Worm (Caenorhabditis elegans) whole organism, L1 larva: ENCODE measurements around the gene npl-10.

ENCODE experiments used
- C34B4.2 ChIP-seq: sonication (generic microtip); optimal IDR thresholded peaks from 2 replicates; lab custom pipeline; 2017; ENCODE audit warnings: mild to moderate bottlenecking, missing genetic modification characterization, missing compliant biosample characterization
- F16B12.6 ChIP-seq: fragments of 150-350 bp; optimal IDR thresholded peaks from 2 replicates; lab custom pipeline; 2014; ENCODE audit warnings: missing biosample characterization, missing genetic modification characterization
- Y116A8C.19 ChIP-seq: sonication (generic microtip); optimal IDR thresholded peaks from 2 replicates; lab custom pipeline; 2016; ENCODE audit warnings: missing compliant biosample characterization, missing genetic modification characterization, borderline replicate concordance
- aha-1 ChIP-seq: fragments of 150-350 bp; optimal IDR thresholded peaks from 2 replicates; lab custom pipeline; 2014; ENCODE audit warnings: missing biosample characterization, missing genetic modification characterization
- aly-2 ChIP-seq: fragments of 150-350 bp; optimal IDR thresholded peaks from 2 replicates; lab custom pipeline; 2014; ENCODE audit warnings: missing biosample characterization, missing genetic modification characterization
- ama-1 ChIP-seq: fragments of 150-350 bp; optimal IDR thresholded peaks from 2 replicates; lab custom pipeline; 2014
- blmp-1 ChIP-seq: fragments of 150-350 bp; optimal IDR thresholded peaks from 2 replicates; lab custom pipeline; 2014; ENCODE audit warnings: missing biosample characterization, missing genetic modification characterization
- ceh-8 ChIP-seq: fragments of 200-800 bp; sonication (Bioruptor generic); optimal IDR thresholded peaks from 2 replicates; lab custom pipeline; 2018; ENCODE audit warnings: mild to moderate bottlenecking, missing genetic modification characterization, moderate library complexity, missing compliant biosample characterization
- ceh-88 ChIP-seq: fragments of 200-800 bp; sonication (Bioruptor generic); IDR thresholded peaks from 2 replicates; pipeline ENCODE4 v1.3.6; 2022; ENCODE audit warnings: missing genetic modification characterization, missing compliant biosample characterization
- ceh-90 ChIP-seq: sonication (generic microtip); optimal IDR thresholded peaks from 2 replicates; lab custom pipeline; 2016; ENCODE audit warnings: missing genetic modification characterization, missing compliant biosample characterization
- ces-1 ChIP-seq: fragments of 150-350 bp; optimal IDR thresholded peaks from 2 replicates; lab custom pipeline; 2014; ENCODE audit warnings: missing biosample characterization, missing genetic modification reagents, missing genetic modification characterization
- dpl-1 ChIP-seq, 3 experiments: fragments of 150-350 bp in 2 of 3; sonication (generic microtip) in 1 of 3; optimal IDR thresholded peaks; 2 replicates each; lab custom pipeline; 2014 to 2017; ENCODE audit warnings: missing biosample characterization in 3 of 3, missing genetic modification characterization in 3 of 3, missing genetic modification reagents in 3 of 3
- efl-1 ChIP-seq, 4 experiments: fragments of 150-350 bp; optimal IDR thresholded peaks in 3 of 4; peaks in 1 of 4; 1 replicate in 1 of 4; 2 replicates in 3 of 4; lab custom pipeline; 2014; ENCODE audit warnings: missing biosample characterization in 2 of 4, missing genetic modification characterization in 2 of 4, missing genetic modification reagents in 2 of 4
- efl-3 ChIP-seq: fragments of 200-800 bp; sonication (Bioruptor generic); optimal IDR thresholded peaks from 2 replicates; lab custom pipeline; 2018; ENCODE audit warnings: mild to moderate bottlenecking, missing genetic modification characterization, missing compliant biosample characterization
- egl-27 ChIP-seq, 2 experiments: fragments of 150-350 bp in 1 of 2; sonication (generic microtip); optimal IDR thresholded peaks; 3 replicates each; lab custom pipeline; 2017 to 2018; ENCODE audit warnings: missing biosample characterization in 2 of 2, missing genetic modification characterization in 2 of 2, missing genetic modification reagents in 2 of 2
- elt-2 ChIP-seq: sonication (generic microtip); optimal IDR thresholded peaks from 2 replicates; lab custom pipeline; 2016; ENCODE audit warnings: missing genetic modification characterization, mild to moderate bottlenecking, inconsistent platforms, missing compliant biosample characterization, missing genetic modification reagents
- fkh-10 ChIP-seq: sonication (generic microtip); optimal IDR thresholded peaks from 2 replicates; lab custom pipeline; 2017; ENCODE audit warnings: missing biosample characterization, missing genetic modification reagents, missing genetic modification characterization
- isw-1 ChIP-seq: fragments of 200-800 bp; sonication (Bioruptor generic); IDR thresholded peaks from 2 replicates; pipeline ENCODE4 v1.3.6; 2022; ENCODE audit warnings: missing genetic modification characterization, missing compliant biosample characterization
- lin-14 ChIP-seq: fragments of 200-800 bp; sonication (Bioruptor generic); optimal IDR thresholded peaks from 2 replicates; lab custom pipeline; 2018; ENCODE audit warnings: mild to moderate bottlenecking, missing genetic modification characterization, moderate library complexity, missing compliant biosample characterization
- lir-3 ChIP-seq: sonication (generic microtip); optimal IDR thresholded peaks from 2 replicates; lab custom pipeline; 2016; ENCODE audit warnings: mild to moderate bottlenecking, missing genetic modification characterization, moderate library complexity, missing compliant biosample characterization; ENCODE audit not compliant: poor library complexity
- mab-9 ChIP-seq: fragments of 200-800 bp; sonication (Bioruptor generic); IDR thresholded peaks from 2 replicates; pipeline ENCODE4 v1.3.6; 2022; ENCODE audit warnings: missing genetic modification reagents, missing genetic modification characterization, missing compliant biosample characterization
- mef-2 ChIP-seq: fragments of 150-350 bp; optimal IDR thresholded peaks from 2 replicates; lab custom pipeline; 2014; ENCODE audit warnings: missing biosample characterization, missing genetic modification characterization
- nhr-11 ChIP-seq: fragments of 150-350 bp; optimal IDR thresholded peaks from 2 replicates; lab custom pipeline; 2014; ENCODE audit warnings: missing biosample characterization, missing genetic modification characterization
- nhr-12 ChIP-seq: sonication (generic microtip); optimal IDR thresholded peaks from 2 replicates; lab custom pipeline; 2017; ENCODE audit warnings: missing biosample characterization, missing genetic modification characterization
- nhr-76 ChIP-seq: sonication (generic microtip); optimal IDR thresholded peaks from 2 replicates; lab custom pipeline; 2017; ENCODE audit warnings: missing biosample characterization, missing genetic modification characterization
- pag-3 ChIP-seq: sonication (generic microtip); optimal IDR thresholded peaks from 2 replicates; lab custom pipeline; 2017; ENCODE audit warnings: missing genetic modification characterization, mild to moderate bottlenecking, missing compliant biosample characterization, antibody characterized with exemption, borderline replicate concordance; ENCODE audit not compliant: insufficient read depth
- skn-1 ChIP-seq: fragments of 150-350 bp; optimal IDR thresholded peaks from 2 replicates; lab custom pipeline; 2014; ENCODE audit warnings: missing biosample characterization, missing genetic modification characterization
- sox-4 ChIP-seq: sonication (generic microtip); optimal IDR thresholded peaks from 2 replicates; lab custom pipeline; 2016; ENCODE audit warnings: missing genetic modification characterization, missing compliant biosample characterization
- sptf-1 ChIP-seq: fragments of 150-350 bp; optimal IDR thresholded peaks from 2 replicates; lab custom pipeline; 2014; ENCODE audit warnings: missing biosample characterization, missing genetic modification characterization
- swsn-7 ChIP-seq: sonication (generic microtip); optimal IDR thresholded peaks from 2 replicates; lab custom pipeline; 2016; ENCODE audit warnings: missing genetic modification characterization, missing compliant biosample characterization
- tbx-2 ChIP-seq: sonication (generic microtip); optimal IDR thresholded peaks from 2 replicates; lab custom pipeline; 2016; ENCODE audit warnings: missing genetic modification characterization, missing compliant biosample characterization
- unc-130 ChIP-seq: fragments of 150-350 bp; optimal IDR thresholded peaks from 2 replicates; lab custom pipeline; 2017; ENCODE audit warnings: missing biosample characterization, missing genetic modification characterization, inconsistent platforms
- unc-98 ChIP-seq: fragments of 200-800 bp; sonication (Bioruptor generic); IDR thresholded peaks from 2 replicates; pipeline ENCODE4 v1.3.6; 2022; ENCODE audit warnings: missing genetic modification characterization, missing compliant biosample characterization
- vab-15 ChIP-seq: sonication (generic microtip); optimal IDR thresholded peaks from 2 replicates; lab custom pipeline; 2017; ENCODE audit warnings: missing genotype, mild to moderate bottlenecking, missing genetic modification characterization, missing compliant biosample characterization
- xbp-1 ChIP-seq: sonication (generic microtip); optimal IDR thresholded peaks from 2 replicates; lab custom pipeline; 2016; ENCODE audit warnings: missing genetic modification characterization, missing compliant biosample characterization
- ztf-4 ChIP-seq: fragments of 150-350 bp; optimal IDR thresholded peaks from 2 replicates; lab custom pipeline; 2014; ENCODE audit warnings: missing biosample characterization, missing genetic modification characterization

Gene npl-10

ce11 chrIII:3975008-3975407 lies 39.3 kb upstream of the npl-10 start:
- no peak for TF ChIP-seq mef-2 (tag; lab: Kevin White, UChicago)

ce11 chrIII:3974503-3974902 lies 38.8 kb upstream of the npl-10 start:
- TF ChIP-seq aha-1 (tag; lab: Kevin White, UChicago) = no peak

ce11 chrIII:3972687-3973086 lies 37.0 kb upstream of the npl-10 start, which contains the start of gene R10E9.4:
Gene R10E9.4, minus strand, starts transcription at chrIII:3972787.
- TF ChIP-seq mef-2 (tag; lab: Kevin White, UChicago) (no peak), ama-1 (lab: Kevin White, UChicago) (no peak), Y116A8C.19 (no peak), lir-3 (tag; lab: Kevin White, UChicago) (no peak), mab-9 (GFP tag; lab: Robert Waterston, UW) (no peak), pag-3 (tag; lab: Kevin White, UChicago) (no peak), aha-1 (tag; lab: Kevin White, UChicago) (no peak), vab-15 (tag; lab: Kevin White, UChicago) (no peak), nhr-11 (no peak), blmp-1 (tag; lab: Kevin White, UChicago) (no peak), ceh-88 (GFP tag; lab: Robert Waterston, UW) (no peak), nhr-12 (tag; lab: Kevin White, UChicago) (no peak), lin-14 (no peak), ztf-4 (tag; lab: Kevin White, UChicago) (no peak), F16B12.6 (tag; lab: Kevin White, UChicago) (no peak)

- TF ChIP-seq lin-14 = peak; percentile 50
- peak; percentile 40 for TF ChIP-seq fkh-10 (GFP tag; lab: Kevin White, UChicago)
- no peak for TF ChIP-seq skn-1
- TF ChIP-seq ceh-8 (GFP tag; lab: Kevin White, UChicago) = peak; percentile 26
- peak; percentile 3 for TF ChIP-seq ces-1 (GFP tag; lab: Kevin White, UChicago)
Measured at ce11 chrIII:3970395-3970794, 34.7 kb upstream of the npl-10 start.

ce11 chrIII:3969133-3969532 lies 33.4 kb upstream of the npl-10 start:
- TF ChIP-seq efl-1 (optimal IDR thresholded peaks at IDR 0.05; lab: Kevin White, UChicago) (no peak), efl-1 (GFP tag; optimal IDR thresholded peaks at IDR 0.05 in 1 of 2; lab: Kevin White, UChicago) (peak in 1 of 2 experiments; percentile 61), efl-3 (GFP tag; lab: Kevin White, UChicago) (no peak), lin-14 (peak; percentile 45)

ce11 chrIII:3966143-3966542 lies 30.4 kb upstream of the npl-10 start:
- TF ChIP-seq tbx-2 (tag; lab: Kevin White, UChicago) (no peak), aly-2 (tag; lab: Kevin White, UChicago) (no peak), sptf-1 (tag; lab: Kevin White, UChicago) (no peak), unc-98 (GFP tag; lab: Robert Waterston, UW) (no peak), C34B4.2 (no peak), unc-130 (tag; lab: Kevin White, UChicago) (no peak), ceh-90 (tag; lab: Kevin White, UChicago) (no peak), nhr-76 (tag; lab: Kevin White, UChicago) (no peak), efl-3 (GFP tag; lab: Kevin White, UChicago) (no peak), ztf-4 (tag; lab: Kevin White, UChicago) (no peak), xbp-1 (tag; lab: Kevin White, UChicago) (no peak), swsn-7 (tag; lab: Kevin White, UChicago) (no peak), elt-2 (tag; lab: Kevin White, UChicago) (no peak), isw-1 (GFP tag; lab: Robert Waterston, UW) (no peak), sox-4 (tag; lab: Kevin White, UChicago) (no peak), dpl-1 (GFP tag; optimal IDR thresholded peaks at IDR 0.05; lab: Kevin White, UChicago) (no peak), egl-27 (tag; optimal IDR thresholded peaks at IDR 0.05; lab: Kevin White, UChicago) (no peak)
